Worm (Caenorhabditis elegans) whole organism, L3 larva: ENCODE measurements around the gene srg-64.

ENCODE experiments used
- R02D3.7 ChIP-seq: fragments of 150-350 bp; optimal IDR thresholded peaks from 2 replicates; lab custom pipeline; 2014; ENCODE audit warnings: missing biosample characterization, missing genetic modification characterization
- ZK546.5 ChIP-seq: sonication (generic microtip); optimal IDR thresholded peaks from 2 replicates; lab custom pipeline; 2017; ENCODE audit warnings: missing biosample characterization, missing genetic modification characterization
- aly-2 ChIP-seq: fragments of 150-350 bp; optimal IDR thresholded peaks from 2 replicates; lab custom pipeline; 2014; ENCODE audit warnings: missing biosample characterization, missing genetic modification characterization
- ama-1 ChIP-seq: fragments of 150-350 bp; optimal IDR thresholded peaks from 2 replicates; lab custom pipeline; 2018
- ceh-16 ChIP-seq: sonication (generic microtip); optimal IDR thresholded peaks from 2 replicates; lab custom pipeline; 2017; ENCODE audit warnings: missing biosample characterization, missing genetic modification characterization
- ceh-28 ChIP-seq: fragments of 150-350 bp; optimal IDR thresholded peaks from 2 replicates; lab custom pipeline; 2014; ENCODE audit warnings: missing biosample characterization, missing genetic modification reagents, missing genetic modification characterization
- daf-12 ChIP-seq: fragments of 150-350 bp; optimal IDR thresholded peaks from 2 replicates; lab custom pipeline; 2014; ENCODE audit warnings: missing biosample characterization, missing genetic modification reagents, missing genetic modification characterization
- egl-27 ChIP-seq: sonication (generic microtip); optimal IDR thresholded peaks from 4 replicates; lab custom pipeline; 2017; ENCODE audit warnings: missing biosample characterization, missing genetic modification reagents, missing genetic modification characterization
- elt-1 ChIP-seq: fragments of 150-350 bp; optimal IDR thresholded peaks from 2 replicates; lab custom pipeline; 2014; ENCODE audit warnings: missing biosample characterization, missing genetic modification characterization
- elt-2 ChIP-seq: sonication (generic microtip); optimal IDR thresholded peaks from 2 replicates; lab custom pipeline; 2016; ENCODE audit warnings: missing genetic modification reagents, mild to moderate bottlenecking, missing genetic modification characterization, missing compliant biosample characterization
- elt-3 ChIP-seq, 3 experiments: fragments of 150-350 bp in 1 of 3; sonication (generic microtip) in 2 of 3; optimal IDR thresholded peaks; 2 replicates in 2 of 3; 4 replicates in 1 of 3; lab custom pipeline; 2014 to 2017; ENCODE audit warnings: missing biosample characterization in 3 of 3, missing genetic modification characterization in 3 of 3
- eor-1 ChIP-seq, 2 experiments: fragments of 150-350 bp; optimal IDR thresholded peaks; 2 replicates each; lab custom pipeline; 2014 to 2018; ENCODE audit warnings: missing biosample characterization in 2 of 2, missing genetic modification characterization in 2 of 2
- fkh-10 ChIP-seq: sonication (generic microtip); optimal IDR thresholded peaks from 2 replicates; lab custom pipeline; 2017; ENCODE audit warnings: missing biosample characterization, missing genetic modification reagents, missing genetic modification characterization
- fkh-2 ChIP-seq: fragments of 150-350 bp; optimal IDR thresholded peaks from 2 replicates; lab custom pipeline; 2014; ENCODE audit warnings: missing biosample characterization, missing genetic modification reagents, missing genetic modification characterization
- fos-1 ChIP-seq: fragments of 150-350 bp; optimal IDR thresholded peaks from 2 replicates; lab custom pipeline; 2014; ENCODE audit warnings: missing biosample characterization, missing genetic modification characterization
- hmg-11 ChIP-seq: sonication (generic microtip); optimal IDR thresholded peaks from 2 replicates; lab custom pipeline; 2016; ENCODE audit warnings: missing genetic modification characterization, missing compliant biosample characterization
- jun-1 ChIP-seq: fragments of 150-350 bp; optimal IDR thresholded peaks from 2 replicates; lab custom pipeline; 2014; ENCODE audit warnings: missing biosample characterization, missing genetic modification reagents, missing genetic modification characterization
- lin-15B ChIP-seq: fragments of 150-350 bp; optimal IDR thresholded peaks from 2 replicates; lab custom pipeline; 2014; ENCODE audit warnings: missing biosample characterization, missing genetic modification characterization
- lin-39 ChIP-seq: fragments of 150-350 bp; optimal IDR thresholded peaks from 2 replicates; lab custom pipeline; 2018; ENCODE audit warnings: missing biosample characterization, missing genetic modification reagents, missing genetic modification characterization
- lsy-12 ChIP-seq: sonication (generic microtip); optimal IDR thresholded peaks from 2 replicates; lab custom pipeline; 2016; ENCODE audit warnings: mild to moderate bottlenecking, missing genetic modification characterization, missing compliant biosample characterization
- mdl-1 ChIP-seq: fragments of 150-350 bp; optimal IDR thresholded peaks from 2 replicates; lab custom pipeline; 2014; ENCODE audit warnings: missing biosample characterization, missing genetic modification characterization
- mml-1 ChIP-seq: fragments of 150-350 bp; sonication (generic microtip); optimal IDR thresholded peaks from 3 replicates; lab custom pipeline; 2014; ENCODE audit warnings: missing biosample characterization, missing genetic modification characterization
- nfya-1 ChIP-seq: sonication (generic microtip); optimal IDR thresholded peaks from 2 replicates; lab custom pipeline; 2017; ENCODE audit warnings: missing genetic modification characterization, mild to moderate bottlenecking, missing compliant biosample characterization, antibody characterized with exemption, moderate library complexity; ENCODE audit not compliant: insufficient read depth
- nhr-11 ChIP-seq: fragments of 150-350 bp; optimal IDR thresholded peaks from 2 replicates; lab custom pipeline; 2014; ENCODE audit warnings: missing biosample characterization, missing genetic modification characterization
- nhr-12 ChIP-seq: fragments of 150-350 bp; optimal IDR thresholded peaks from 2 replicates; lab custom pipeline; 2014; ENCODE audit warnings: missing biosample characterization, missing genetic modification characterization
- nhr-23 ChIP-seq: fragments of 150-350 bp; optimal IDR thresholded peaks from 2 replicates; lab custom pipeline; 2014; ENCODE audit warnings: missing biosample characterization, missing genetic modification reagents, missing genetic modification characterization
- nhr-237 ChIP-seq: fragments of 150-350 bp; optimal IDR thresholded peaks from 2 replicates; lab custom pipeline; 2014; ENCODE audit warnings: missing biosample characterization, missing genetic modification characterization
- nhr-25 ChIP-seq: sonication (generic microtip); optimal IDR thresholded peaks from 2 replicates; lab custom pipeline; 2017; ENCODE audit warnings: missing biosample characterization, missing genetic modification characterization
- nhr-28 ChIP-seq: fragments of 150-350 bp; optimal IDR thresholded peaks from 2 replicates; lab custom pipeline; 2014; ENCODE audit warnings: missing biosample characterization, missing genetic modification characterization
- nhr-43 ChIP-seq: sonication (generic microtip); optimal IDR thresholded peaks from 2 replicates; lab custom pipeline; 2016; ENCODE audit warnings: mild to moderate bottlenecking, missing genetic modification characterization, missing compliant biosample characterization; ENCODE audit not compliant: poor library complexity, severe bottlenecking
- nhr-67 ChIP-seq: fragments of 150-350 bp; optimal IDR thresholded peaks from 2 replicates; lab custom pipeline; 2014; ENCODE audit warnings: missing biosample characterization, missing genetic modification characterization
- nhr-76 ChIP-seq: fragments of 150-350 bp; sonication (generic microtip); optimal IDR thresholded peaks from 5 replicates; lab custom pipeline; 2014; ENCODE audit warnings: missing biosample characterization, missing genetic modification characterization
- nhr-77 ChIP-seq: fragments of 150-350 bp; optimal IDR thresholded peaks from 2 replicates; lab custom pipeline; 2014; ENCODE audit warnings: missing biosample characterization, missing genetic modification characterization
- pha-4 ChIP-seq: fragments of 150-350 bp; optimal IDR thresholded peaks from 2 replicates; lab custom pipeline; 2014; ENCODE audit warnings: missing biosample characterization, missing genetic modification reagents, missing genetic modification characterization
- pqm-1 ChIP-seq: fragments of 150-350 bp; optimal IDR thresholded peaks from 2 replicates; lab custom pipeline; 2017; ENCODE audit warnings: missing biosample characterization, missing genetic modification characterization, inconsistent platforms
- sea-2 ChIP-seq: fragments of 150-350 bp; sonication (generic microtip); optimal IDR thresholded peaks from 4 replicates; lab custom pipeline; 2014; ENCODE audit warnings: missing biosample characterization, missing genetic modification reagents, missing genetic modification characterization
- skn-1 ChIP-seq: fragments of 150-350 bp; optimal IDR thresholded peaks from 2 replicates; lab custom pipeline; 2014; ENCODE audit warnings: missing biosample characterization, missing genetic modification characterization
- snpc-4 ChIP-seq: fragments of 150-350 bp; optimal IDR thresholded peaks from 2 replicates; lab custom pipeline; 2014; ENCODE audit warnings: missing biosample characterization, missing genetic modification characterization
- tbx-2 ChIP-seq: sonication (generic microtip); optimal IDR thresholded peaks from 2 replicates; lab custom pipeline; 2016; ENCODE audit warnings: mild to moderate bottlenecking, missing genetic modification characterization, missing compliant biosample characterization
- unc-39 ChIP-seq: sonication (generic microtip); optimal IDR thresholded peaks from 4 replicates; lab custom pipeline; 2017; ENCODE audit warnings: missing biosample characterization, missing genetic modification characterization
- unc-62 ChIP-seq: fragments of 150-350 bp; sonication (generic microtip); optimal IDR thresholded peaks from 4 replicates; lab custom pipeline; 2014; ENCODE audit warnings: missing biosample characterization, missing genetic modification reagents, missing genetic modification characterization
- zag-1 ChIP-seq: fragments of 150-350 bp; optimal IDR thresholded peaks from 2 replicates; lab custom pipeline; 2014; ENCODE audit warnings: missing biosample characterization, missing genetic modification characterization
- ztf-11 ChIP-seq: fragments of 150-350 bp; optimal IDR thresholded peaks from 2 replicates; lab custom pipeline; 2014; ENCODE audit warnings: missing biosample characterization, missing genetic modification characterization
- ztf-4 ChIP-seq: fragments of 150-350 bp; optimal IDR thresholded peaks from 2 replicates; lab custom pipeline; 2014; ENCODE audit warnings: missing biosample characterization, missing genetic modification characterization

Gene srg-64

DNA sequence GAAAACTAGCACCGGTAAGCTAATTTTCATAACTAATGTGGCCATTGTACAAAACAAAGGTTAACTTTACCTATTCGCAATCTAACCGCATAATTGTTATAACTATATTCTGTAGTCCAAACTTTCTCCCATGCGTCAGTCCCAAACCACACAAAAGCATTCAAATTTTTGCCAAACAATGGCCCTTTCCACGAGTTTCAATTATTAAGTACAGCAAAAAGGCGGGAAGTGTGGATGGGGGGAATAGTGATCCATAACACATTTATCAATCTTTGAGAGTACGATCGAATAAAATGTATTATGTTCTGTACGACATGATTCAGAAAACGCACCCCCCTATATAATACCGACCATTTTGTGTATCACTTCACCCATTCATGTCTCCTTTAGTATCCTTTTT lies 22.1 kb downstream of the srg-64 start, which contains the start of gene ZK662.6:
Gene ZK662.6, plus strand, starts transcription at position 301 of the 400 bp plus-strand sequence.
- TF ChIP-seq nhr-67 (tag; lab: Kevin White, UChicago) (no peak), ZK546.5 (tag; lab: Kevin White, UChicago) (no peak), nhr-43 (tag; lab: Kevin White, UChicago) (no peak), aly-2 (no peak), snpc-4 (tag; lab: Kevin White, UChicago) (no peak), lin-39 (tag; lab: Kevin White, UChicago) (no peak), nhr-77 (no peak), pqm-1 (no peak), nhr-237 (tag; lab: Kevin White, UChicago) (no peak), sea-2 (GFP tag; lab: Kevin White, UChicago) (no peak), ceh-16 (tag; lab: Kevin White, UChicago) (no peak), nhr-12 (tag; lab: Kevin White, UChicago) (no peak), ama-1 (lab: Kevin White, UChicago) (no peak), lsy-12 (tag; lab: Kevin White, UChicago) (no peak), hmg-11 (tag; lab: Kevin White, UChicago) (no peak), nhr-23 (tag; lab: Kevin White, UChicago) (no peak), lin-15B (tag; lab: Kevin White, UChicago) (no peak)
- TF ChIP-seq, all 47 proteins: peak for 0

DNA sequence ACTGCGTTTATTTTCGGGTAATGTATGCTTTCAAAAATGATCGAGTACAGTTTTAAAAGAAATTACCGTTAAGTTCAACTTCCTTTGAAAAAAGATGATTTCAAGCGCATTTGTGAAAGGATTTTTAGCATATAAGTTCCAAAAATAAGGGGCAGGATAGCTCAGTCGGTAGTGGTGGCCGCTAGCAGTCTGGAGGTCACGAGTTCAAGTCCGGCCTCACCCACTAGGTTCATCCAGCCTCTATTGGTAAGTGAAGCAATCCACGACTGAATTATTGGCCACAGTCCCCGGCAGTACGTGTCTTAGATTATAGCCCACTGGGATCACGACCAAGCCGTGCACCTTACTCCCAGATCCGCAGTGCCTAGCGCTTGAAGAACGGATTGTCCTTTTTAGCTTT lies 23.5 kb downstream of the srg-64 start:
- TF ChIP-seq eor-1 (tag; optimal IDR thresholded peaks at IDR 0.05; lab: Kevin White, UChicago) (no peak), nhr-11 (no peak), aly-2 (no peak), jun-1 (no peak), nhr-25 (tag; lab: Kevin White, UChicago) (no peak), elt-1 (no peak), nhr-237 (tag; lab: Kevin White, UChicago) (no peak), fkh-2 (tag; lab: Kevin White, UChicago) (no peak), daf-12 (tag; lab: Kevin White, UChicago) (no peak), ztf-11 (tag; lab: Kevin White, UChicago) (no peak), snpc-4 (tag; lab: Kevin White, UChicago) (no peak), mdl-1 (tag; lab: Kevin White, UChicago) (no peak), fos-1 (tag; lab: Kevin White, UChicago) (no peak), elt-3 (tag; optimal IDR thresholded peaks at IDR 0.05; lab: Kevin White, UChicago) (no peak), pqm-1 (no peak), fkh-10 (GFP tag; lab: Kevin White, UChicago) (no peak), nhr-12 (tag; lab: Kevin White, UChicago) (no peak), nfya-1 (tag; lab: Kevin White, UChicago) (no peak), ZK546.5 (tag; lab: Kevin White, UChicago) (no peak)
- TF ChIP-seq, all 47 proteins: peak for 0

DNA sequence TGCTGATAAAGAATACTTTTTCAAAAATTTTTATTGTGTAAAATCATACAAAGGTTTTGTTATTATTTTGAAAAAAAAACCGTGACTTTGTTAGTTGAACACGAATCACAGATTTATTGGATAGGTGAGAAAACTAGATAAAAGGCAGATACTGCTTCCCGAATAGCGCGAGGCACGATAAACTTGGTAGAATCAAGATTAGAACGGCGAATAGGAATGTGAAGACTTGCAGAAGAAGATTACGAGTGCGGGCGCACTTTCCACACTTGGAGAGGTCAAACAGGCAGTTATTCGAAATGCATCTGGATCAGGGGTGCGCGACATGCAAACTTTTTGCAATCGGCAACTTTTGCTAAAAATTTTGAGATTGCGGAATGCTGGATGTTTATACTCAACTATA lies 27.2 kb downstream of the srg-64 start:
- TF ChIP-seq mml-1 (tag; lab: Kevin White, UChicago) (no peak), nhr-23 (tag; lab: Kevin White, UChicago) (peak; percentile 58), elt-1 (peak; percentile 72)

DNA sequence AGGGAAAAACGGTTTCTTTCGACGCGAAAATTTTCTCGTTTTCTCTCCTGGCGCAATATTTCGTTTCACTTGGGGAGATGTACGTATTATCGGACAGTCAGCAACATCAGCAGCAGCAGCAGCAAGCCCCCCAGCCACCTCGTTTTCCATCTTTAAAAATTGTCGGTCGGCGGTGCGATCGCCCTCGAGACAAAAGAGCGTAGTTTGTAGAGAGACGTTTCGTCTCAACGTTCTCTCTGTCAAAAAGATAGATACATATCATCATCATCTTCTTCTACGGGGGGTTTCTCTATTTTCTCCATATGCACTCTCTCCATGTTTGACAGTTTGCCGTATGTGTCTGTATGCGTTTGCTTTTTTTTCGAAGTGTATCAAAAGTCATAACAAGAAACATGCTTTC lies 30.8 kb downstream of the srg-64 start:
- no peak for TF ChIP-seq unc-62
- TF ChIP-seq mdl-1 (tag; lab: Kevin White, UChicago): no peak
- TF ChIP-seq nhr-43 (tag; lab: Kevin White, UChicago): peak; percentile 72
- no peak for TF ChIP-seq ceh-16 (tag; lab: Kevin White, UChicago)
- TF ChIP-seq egl-27 (tag; lab: Kevin White, UChicago): no peak
- no peak for TF ChIP-seq ztf-4 (tag; lab: Kevin White, UChicago)
- TF ChIP-seq pqm-1: peak; percentile 35
- no peak for TF ChIP-seq fos-1 (tag; lab: Kevin White, UChicago)
- no peak for TF ChIP-seq eor-1 (tag; optimal IDR thresholded peaks at IDR 0.05; lab: Kevin White, UChicago)
- no peak for TF ChIP-seq nhr-77
- TF ChIP-seq pha-4 (tag; lab: Kevin White, UChicago): peak; percentile 44
- TF ChIP-seq zag-1 (tag; lab: Kevin White, UChicago): no peak
- peak; percentile 22 for TF ChIP-seq hmg-11 (tag; lab: Kevin White, UChicago)
- TF ChIP-seq R02D3.7 (tag; lab: Kevin White, UChicago): peak; percentile 13
- TF ChIP-seq aly-2: no peak
- no peak for TF ChIP-seq elt-1
- TF ChIP-seq nhr-11: no peak
- TF ChIP-seq snpc-4 (tag; lab: Kevin White, UChicago): no peak
- TF ChIP-seq skn-1 (tag; lab: Kevin White, UChicago): no peak
- no peak for TF ChIP-seq fkh-2 (tag; lab: Kevin White, UChicago)
- no peak for TF ChIP-seq ZK546.5 (tag; lab: Kevin White, UChicago)
- peak; percentile 24 for TF ChIP-seq jun-1
- TF ChIP-seq nhr-23 (tag; lab: Kevin White, UChicago): peak; percentile 35
- no peak for TF ChIP-seq nhr-237 (tag; lab: Kevin White, UChicago)
- TF ChIP-seq nhr-76 (tag; lab: Kevin White, UChicago): no peak
- no peak for TF ChIP-seq unc-39 (tag; lab: Kevin White, UChicago)
- TF ChIP-seq tbx-2 (tag; lab: Kevin White, UChicago): no peak
- TF ChIP-seq nhr-28 (tag; lab: Kevin White, UChicago): no peak
- peak; percentile 63 for TF ChIP-seq elt-2 (tag; lab: Kevin White, UChicago)
- TF ChIP-seq ama-1 (lab: Kevin White, UChicago): no peak
- peak; percentile 25 for TF ChIP-seq ceh-28 (tag; lab: Kevin White, UChicago)
- no peak for TF ChIP-seq elt-3 (tag; optimal IDR thresholded peaks at IDR 0.05; lab: Kevin White, UChicago)
- TF ChIP-seq lin-15B (tag; lab: Kevin White, UChicago): no peak
- TF ChIP-seq sea-2 (GFP tag; lab: Kevin White, UChicago): no peak
- no peak for TF ChIP-seq nhr-12 (tag; lab: Kevin White, UChicago)
